Worm (Caenorhabditis elegans) whole organism, L4/young adult: ENCODE data around the gene srxa-4.

Experiments
- W03F9.2 ChIP-seq: fragments of 150-350 bp; optimal IDR thresholded peaks from 2 replicates; lab custom pipeline; 2014; ENCODE audit warnings: missing biosample characterization, missing genetic modification characterization
- dao-5 ChIP-seq: sonication (generic microtip); optimal IDR thresholded peaks from 2 replicates; lab custom pipeline; 2016; ENCODE audit warnings: missing genotype, missing genetic modification characterization, moderate library complexity, missing compliant biosample characterization
- him-1 ChIP-seq: sonication (generic microtip); optimal IDR thresholded peaks from 2 replicates; lab custom pipeline; 2016; ENCODE audit warnings: missing genotype, missing genetic modification reagents, missing genetic modification characterization, missing compliant biosample characterization

The srxa-4 gene

DNA sequence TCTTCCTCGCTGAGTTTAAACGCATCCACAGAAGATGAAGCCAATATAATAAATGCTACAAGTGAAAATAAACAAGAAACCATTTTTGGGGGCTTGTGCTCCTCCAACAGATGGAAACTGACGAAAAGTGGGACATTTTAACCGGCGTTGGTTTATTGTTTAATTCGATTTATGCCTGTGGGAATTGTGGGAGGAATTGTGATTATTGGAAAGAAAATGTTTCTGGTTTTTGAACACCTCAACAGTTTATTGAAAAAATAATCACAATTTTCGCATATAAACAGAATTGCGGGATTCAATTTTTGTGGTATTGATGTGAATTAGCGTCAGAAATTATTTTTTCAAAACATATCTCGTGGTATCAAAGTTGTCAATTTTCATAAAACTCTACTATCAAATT lies 34.0 kb downstream of the srxa-4 start, which contains the start of gene try-8:
Gene try-8, minus strand, starts transcription at position 101 of the 400 bp plus-strand sequence.
- TF ChIP-seq him-1 (tag; lab: Kevin White, UChicago) (no peak), W03F9.2 (tag; lab: Kevin White, UChicago) (no peak), dao-5 (tag; lab: Kevin White, UChicago) (no peak)

DNA sequence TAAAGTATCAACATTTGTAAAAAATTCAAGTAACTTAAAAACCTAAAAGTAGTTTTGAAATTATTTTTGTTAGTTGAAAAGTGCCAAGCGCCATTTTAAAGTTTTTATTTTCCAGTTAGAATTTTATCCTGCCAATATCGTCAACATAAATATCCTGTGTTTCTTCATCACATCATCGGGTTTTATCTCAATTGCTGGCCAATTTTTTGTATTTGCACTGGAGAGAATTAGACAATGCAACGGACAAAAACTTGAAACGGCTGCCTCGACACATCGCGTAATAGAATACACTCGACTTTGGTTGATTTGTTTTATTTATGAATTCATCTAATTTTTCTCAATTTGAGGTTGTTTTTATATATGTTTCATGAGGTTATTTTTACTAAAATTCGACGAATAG lies 34.7 kb downstream of the srxa-4 start, which contains the start of gene F25E5.2:
Gene F25E5.2, plus strand, starts transcription at position 301 of the 400 bp plus-strand sequence.
- no peak for TF ChIP-seq W03F9.2 (tag; lab: Kevin White, UChicago)
- TF ChIP-seq dao-5 (tag; lab: Kevin White, UChicago): no peak
- no peak for TF ChIP-seq him-1 (tag; lab: Kevin White, UChicago)

DNA sequence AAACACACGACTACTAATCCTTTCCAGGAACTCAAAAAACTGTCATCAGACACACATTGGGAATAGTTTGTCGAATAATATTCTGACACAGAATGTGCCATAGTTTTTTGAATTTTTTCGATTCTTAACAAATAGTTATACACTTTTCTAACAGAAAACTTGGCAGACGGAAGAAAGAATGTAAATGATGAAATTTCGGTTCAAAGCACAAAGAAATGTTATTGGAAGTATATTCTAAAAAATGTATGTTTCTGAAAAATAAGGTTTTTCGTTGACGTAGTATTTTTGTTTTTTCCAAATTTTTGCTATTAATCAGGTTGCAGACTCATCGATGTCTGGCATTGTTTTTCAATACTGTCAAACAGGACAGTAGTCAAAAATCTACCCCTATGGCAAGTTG lies 40.6 kb downstream of the srxa-4 start, which contains the start of gene srh-92:
Gene srh-92, minus strand, starts transcription at position 101 of the 400 bp plus-strand sequence.
- TF ChIP-seq him-1 (tag; lab: Kevin White, UChicago) (no peak), W03F9.2 (tag; lab: Kevin White, UChicago) (no peak), dao-5 (tag; lab: Kevin White, UChicago) (no peak)

DNA sequence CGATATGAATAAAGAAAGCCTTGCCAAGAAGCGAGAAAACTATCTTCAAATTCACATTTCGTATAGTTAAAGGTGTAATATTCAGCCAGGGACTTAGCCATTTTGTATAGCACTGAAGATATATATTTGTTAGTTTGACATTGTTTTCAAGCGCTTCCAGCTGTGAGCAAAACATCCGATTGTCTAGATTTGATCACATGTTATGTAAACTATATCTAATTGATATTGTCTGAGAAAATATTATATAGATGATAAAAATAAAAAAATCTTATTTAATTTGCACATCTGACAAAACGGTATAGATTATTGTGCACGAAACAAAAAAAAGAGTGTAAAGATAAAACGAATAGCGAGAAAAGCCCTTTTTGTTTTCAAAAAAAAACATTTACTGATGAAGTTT lies 44.4 kb downstream of the srxa-4 start, which contains the start of gene srh-89:
Gene srh-89, minus strand, starts transcription at position 101 of the 400 bp plus-strand sequence.
- TF ChIP-seq W03F9.2 (tag; lab: Kevin White, UChicago): no peak

DNA sequence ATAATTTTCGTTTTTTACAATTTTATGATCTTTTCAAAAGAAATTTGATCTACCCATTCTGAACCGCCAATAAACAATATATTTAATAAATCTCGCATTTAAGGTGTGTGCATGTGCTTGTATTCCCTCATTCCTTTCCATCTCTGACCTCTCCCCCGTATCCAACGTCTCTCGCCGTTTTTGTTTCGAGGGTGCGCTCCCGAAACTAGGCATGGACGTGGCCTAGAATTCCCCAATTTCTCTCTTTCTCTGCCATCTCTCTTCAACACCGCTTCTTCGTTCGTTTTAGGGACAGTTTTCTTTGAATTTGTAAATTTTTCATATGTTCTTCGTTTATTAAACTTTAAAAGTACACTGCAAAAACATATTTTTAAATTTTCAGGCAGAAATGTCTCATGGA lies 45.2 kb downstream of the srxa-4 start, which contains the start of gene F25E5.1:
Gene F25E5.1, plus strand, starts transcription at position 376 of the 400 bp plus-strand sequence.
- TF ChIP-seq him-1 (tag; lab: Kevin White, UChicago) (no peak), dao-5 (tag; lab: Kevin White, UChicago) (no peak)
